Worm (Caenorhabditis elegans) whole organism, early embryonic: ENCODE results near the gene try-1.
"Not testable (repeated sequence)": the region's sequence is repeated elsewhere in the genome, so short reads cannot be mapped to it uniquely, and the experiment has no call there.

Experiments used
- B0310.2 ChIP-seq: sonication (generic microtip); optimal IDR thresholded peaks from 2 replicates; lab custom pipeline; 2016; ENCODE audit warnings: mild to moderate bottlenecking, missing genetic modification characterization, missing compliant biosample characterization
- F13C5.2 ChIP-seq: sonication (generic microtip); optimal IDR thresholded peaks from 2 replicates; lab custom pipeline; 2017; ENCODE audit warnings: mild to moderate bottlenecking, missing genetic modification characterization, inconsistent platforms, missing compliant biosample characterization
- aly-1 ChIP-seq: sonication (generic microtip); optimal IDR thresholded peaks from 2 replicates; lab custom pipeline; 2016; ENCODE audit warnings: missing genetic modification characterization, missing compliant biosample characterization
- ama-1 ChIP-seq: fragments of 150-350 bp; optimal IDR thresholded peaks from 2 replicates; lab custom pipeline; 2014
- ceh-13 ChIP-seq: fragments of 200-800 bp; sonication (Bioruptor generic); optimal IDR thresholded peaks from 2 replicates; lab custom pipeline; 2018; ENCODE audit warnings: mild to moderate bottlenecking, missing genetic modification characterization, missing compliant biosample characterization
- ceh-36 ChIP-seq: sonication (generic microtip); optimal IDR thresholded peaks from 2 replicates; lab custom pipeline; 2016; ENCODE audit warnings: missing genetic modification characterization, inconsistent platforms, missing compliant biosample characterization
- ets-7 ChIP-seq: sonication (generic microtip); optimal IDR thresholded peaks from 2 replicates; lab custom pipeline; 2016; ENCODE audit warnings: missing genotype, missing genetic modification characterization, missing compliant biosample characterization
- flt-1 ChIP-seq: fragments of 200-800 bp; sonication (Bioruptor generic); IDR thresholded peaks from 2 replicates; pipeline ENCODE4 v1.3.6; 2022; ENCODE audit warnings: missing genetic modification characterization, missing compliant biosample characterization
- hmbx-1 ChIP-seq: sonication (generic microtip); optimal IDR thresholded peaks from 2 replicates; lab custom pipeline; 2016; ENCODE audit warnings: mild to moderate bottlenecking, missing genetic modification characterization, missing compliant biosample characterization
- hmg-4 ChIP-seq: fragments of 200-800 bp; sonication (Bioruptor generic); optimal IDR thresholded peaks from 2 replicates; lab custom pipeline; 2018; ENCODE audit warnings: mild to moderate bottlenecking, missing genetic modification characterization, missing compliant biosample characterization
- hnd-1 ChIP-seq: sonication (generic microtip); optimal IDR thresholded peaks from 2 replicates; lab custom pipeline; 2016; ENCODE audit warnings: missing genetic modification characterization, missing compliant biosample characterization
- pes-1 ChIP-seq: fragments of 200-800 bp; sonication (Bioruptor generic); IDR thresholded peaks from 2 replicates; pipeline ENCODE4 v1.3.6; 2022; ENCODE audit warnings: missing genetic modification reagents, missing genetic modification characterization, missing compliant biosample characterization
- scrt-1 ChIP-seq: fragments of 200-800 bp; sonication (Bioruptor generic); IDR thresholded peaks from 2 replicates; pipeline ENCODE4 v1.3.6; 2022; ENCODE audit warnings: missing genetic modification characterization, missing compliant biosample characterization
- sea-1 ChIP-seq: fragments of 200-800 bp; sonication (Bioruptor generic); conservative IDR thresholded peaks from 2 replicates; pipeline ENCODE4 v1.3.6; 2022; ENCODE audit warnings: missing genetic modification characterization, missing compliant biosample characterization
- tbx-11 ChIP-seq: fragments of 200-800 bp; sonication (Bioruptor generic); IDR thresholded peaks from 2 replicates; pipeline ENCODE4 v1.3.6; 2022; ENCODE audit warnings: missing genetic modification characterization, missing compliant biosample characterization
- tbx-37 ChIP-seq: fragments of 200-800 bp; sonication (Bioruptor generic); conservative IDR thresholded peaks from 2 replicates; pipeline ENCODE4 v1.3.6; 2022; ENCODE audit warnings: missing genetic modification reagents, missing genetic modification characterization, missing compliant biosample characterization
- tra-4 ChIP-seq: sonication (generic microtip); optimal IDR thresholded peaks from 2 replicates; lab custom pipeline; 2017; ENCODE audit warnings: missing genetic modification characterization, missing compliant biosample characterization

The try-1 gene

ce11 chrII:4928367-4928766 lies 21.0 kb downstream of the try-1 start:
- TF ChIP-seq tbx-37 (GFP tag; lab: Robert Waterston, UW) (peak; percentile 64), flt-1 (GFP tag; lab: Robert Waterston, UW) (peak; percentile 71), tbx-11 (peak; percentile 64; the same call in 1 of the 2 replicates), sea-1 (GFP tag; lab: Robert Waterston, UW) (0 out of 2 replicates have a peak, but pooled peaks have one; percentile 52), pes-1 (GFP tag; lab: Robert Waterston, UW) (peak; percentile 75; the same call in 1 of the 2 replicates)

- TF ChIP-seq ets-7 (tag; lab: Kevin White, UChicago) = no peak
- no peak for TF ChIP-seq F13C5.2
- no peak for TF ChIP-seq scrt-1 (GFP tag; lab: Robert Waterston, UW)
- no peak for TF ChIP-seq sea-1 (GFP tag; lab: Robert Waterston, UW)
Measured at ce11 chrII:4925198-4925764, 24.0 kb downstream of the try-1 start, which contains the start of gene aagr-2. Gene aagr-2, minus strand, starts transcription at chrII:4925248.

- TF ChIP-seq ama-1 = no peak
- no peak for TF ChIP-seq ceh-13 (GFP tag; lab: Kevin White, UChicago)
- TF ChIP-seq flt-1 (GFP tag; lab: Robert Waterston, UW) = no peak
- TF ChIP-seq hmbx-1 (tag; lab: Kevin White, UChicago) = no peak
- no peak for TF ChIP-seq tbx-37 (GFP tag; lab: Robert Waterston, UW)
- TF ChIP-seq hmg-4 = no peak
- no peak for TF ChIP-seq ceh-36 (tag; lab: Kevin White, UChicago)
- TF ChIP-seq tbx-11 = no peak
- no peak for TF ChIP-seq B0310.2 (tag; lab: Kevin White, UChicago)
- TF ChIP-seq sea-1 (GFP tag; lab: Robert Waterston, UW) = no peak
Measured at ce11 chrII:4924729-4925128, 24.6 kb downstream of the try-1 start.

ce11 chrII:4920608-4921007 lies 28.7 kb downstream of the try-1 start:
- no peak for TF ChIP-seq scrt-1 (GFP tag; lab: Robert Waterston, UW)
- no peak for TF ChIP-seq sea-1 (GFP tag; lab: Robert Waterston, UW)
- TF ChIP-seq tbx-11 = no peak
- no peak for TF ChIP-seq flt-1 (GFP tag; lab: Robert Waterston, UW)
- TF ChIP-seq ama-1 = no peak
- no peak for TF ChIP-seq F13C5.2
- TF ChIP-seq pes-1 (GFP tag; lab: Robert Waterston, UW) = no peak
- no peak for TF ChIP-seq ceh-36 (tag; lab: Kevin White, UChicago)
- no peak for TF ChIP-seq ceh-13 (GFP tag; lab: Kevin White, UChicago)

- TF ChIP-seq hmg-4 (no peak), ceh-36 (tag; lab: Kevin White, UChicago) (no peak), tbx-11 (no peak), flt-1 (GFP tag; lab: Robert Waterston, UW) (no peak), tbx-37 (GFP tag; lab: Robert Waterston, UW) (no peak), aly-1 (no peak), tra-4 (tag; lab: Kevin White, UChicago) (no peak), F13C5.2 (no peak), ama-1 (no peak), hmbx-1 (tag; lab: Kevin White, UChicago) (no peak), hnd-1 (tag; lab: Kevin White, UChicago) (no peak), ceh-13 (GFP tag; lab: Kevin White, UChicago) (no peak), scrt-1 (GFP tag; lab: Robert Waterston, UW) (no peak), B0310.2 (tag; lab: Kevin White, UChicago) (no peak), sea-1 (GFP tag; lab: Robert Waterston, UW) (no peak), ets-7 (tag; lab: Kevin White, UChicago) (no peak), pes-1 (GFP tag; lab: Robert Waterston, UW) (no peak)
Measured at ce11 chrII:4918501-4919021, 30.8 kb downstream of the try-1 start.

- TF ChIP-seq tbx-11; ceh-13 (GFP tag; lab: Kevin White, UChicago); F13C5.2: not testable (repeated sequence)
Measured at ce11 chrII:4916462-4916861, 32.9 kb downstream of the try-1 start, which contains the start of gene msp-31. Gene msp-31, minus strand, starts transcription at chrII:4916562.

- TF ChIP-seq tbx-11 (no peak), pes-1 (GFP tag; lab: Robert Waterston, UW) (no peak), hmg-4 (no peak), hmbx-1 (tag; lab: Kevin White, UChicago) (no peak), ceh-13 (GFP tag; lab: Kevin White, UChicago) (no peak), F13C5.2 (no peak), aly-1 (no peak), scrt-1 (GFP tag; lab: Robert Waterston, UW) (no peak)
Measured at ce11 chrII:4915572-4915971, 33.8 kb downstream of the try-1 start.

ce11 chrII:4914214-4914613 lies 35.1 kb downstream of the try-1 start, which contains the start of gene R05F9.11:
Gene R05F9.11, minus strand, starts transcription at chrII:4914218.
- TF ChIP-seq scrt-1 (GFP tag; lab: Robert Waterston, UW) (no peak), B0310.2 (tag; lab: Kevin White, UChicago) (no peak), tbx-11 (no peak), ama-1 (no peak), sea-1 (GFP tag; lab: Robert Waterston, UW) (no peak), flt-1 (GFP tag; lab: Robert Waterston, UW) (no peak), hnd-1 (tag; lab: Kevin White, UChicago) (no peak), ceh-36 (tag; lab: Kevin White, UChicago) (no peak), hmbx-1 (tag; lab: Kevin White, UChicago) (no peak), ets-7 (tag; lab: Kevin White, UChicago) (no peak), ceh-13 (GFP tag; lab: Kevin White, UChicago) (no peak)
